Worm (Caenorhabditis elegans) whole organism, mixed stage, embryonic: Measurements from ENCODE around the gene tram-1.
A peak's percentile ranks its signal among the peaks of the same experiment; 100 is the strongest.

Source experiments
- M03D4.4 ChIP-seq: sonication (generic microtip); optimal IDR thresholded peaks from 2 replicates; lab custom pipeline; 2017; ENCODE audit warnings: mild to moderate bottlenecking, missing genetic modification characterization, missing compliant biosample characterization
- bed-3 ChIP-seq: fragments of 200-800 bp; sonication (Bioruptor generic); optimal IDR thresholded peaks from 3 replicates; lab custom pipeline; 2018; ENCODE audit warnings: mild to moderate bottlenecking, missing genetic modification characterization, moderate library complexity, missing compliant biosample characterization
- ceh-39 ChIP-seq: fragments of 150-350 bp; optimal IDR thresholded peaks from 2 replicates; lab custom pipeline; 2014; ENCODE audit warnings: missing biosample characterization, missing genetic modification characterization
- ceh-43 ChIP-seq: fragments of 200-800 bp; sonication (Bioruptor generic); optimal IDR thresholded peaks from 2 replicates; lab custom pipeline; 2018; ENCODE audit warnings: mild to moderate bottlenecking, missing genetic modification characterization, moderate library complexity, missing compliant biosample characterization
- ces-1 ChIP-seq: fragments of 150-350 bp; optimal IDR thresholded peaks from 2 replicates; lab custom pipeline; 2014; ENCODE audit warnings: missing biosample characterization, missing genetic modification reagents, missing genetic modification characterization
- cnd-1 ChIP-seq: fragments of 200-800 bp; sonication (Bioruptor generic); optimal IDR thresholded peaks from 2 replicates; lab custom pipeline; 2018; ENCODE audit warnings: mild to moderate bottlenecking, missing genetic modification characterization, missing compliant biosample characterization
- drap-1 ChIP-seq: fragments of 200-800 bp; sonication (Bioruptor generic); optimal IDR thresholded peaks from 3 replicates; lab custom pipeline; 2018; ENCODE audit warnings: mild to moderate bottlenecking, missing genetic modification characterization, missing compliant biosample characterization
- elt-3 ChIP-seq: fragments of 150-350 bp; optimal IDR thresholded peaks from 2 replicates; lab custom pipeline; 2014; ENCODE audit warnings: missing biosample characterization, missing genetic modification characterization
- ham-2 ChIP-seq: fragments of 200-800 bp; sonication (Bioruptor generic); optimal IDR thresholded peaks from 2 replicates; lab custom pipeline; 2018; ENCODE audit warnings: mild to moderate bottlenecking, missing genetic modification characterization, missing compliant biosample characterization
- hlh-1 ChIP-seq: fragments of 150-350 bp; optimal IDR thresholded peaks from 2 replicates; lab custom pipeline; 2014; ENCODE audit warnings: missing biosample characterization, missing genetic modification reagents, missing genetic modification characterization
- lin-13 ChIP-seq: fragments of 150-350 bp; optimal IDR thresholded peaks from 2 replicates; lab custom pipeline; 2014; ENCODE audit warnings: missing biosample characterization, missing genetic modification characterization
- lin-32 ChIP-seq: fragments of 200-800 bp; sonication (Bioruptor generic); optimal IDR thresholded peaks from 2 replicates; lab custom pipeline; 2018; ENCODE audit warnings: mild to moderate bottlenecking, missing genetic modification characterization, missing compliant biosample characterization
- lsy-2 ChIP-seq: fragments of 150-350 bp; optimal IDR thresholded peaks from 2 replicates; lab custom pipeline; 2014; ENCODE audit warnings: missing biosample characterization, missing genetic modification characterization
- mab-5 ChIP-seq: fragments of 150-350 bp; optimal IDR thresholded peaks from 2 replicates; lab custom pipeline; 2014; ENCODE audit warnings: missing biosample characterization, missing genetic modification characterization
- mep-1 ChIP-seq: fragments of 150-350 bp; optimal IDR thresholded peaks from 2 replicates; lab custom pipeline; 2017; ENCODE audit warnings: missing biosample characterization, missing genetic modification reagents, missing genetic modification characterization, inconsistent platforms
- mls-2 ChIP-seq: sonication (generic microtip); optimal IDR thresholded peaks from 2 replicates; lab custom pipeline; 2016; ENCODE audit warnings: mild to moderate bottlenecking, missing genetic modification characterization, moderate library complexity, missing compliant biosample characterization
- nhr-12 ChIP-seq: fragments of 150-350 bp; optimal IDR thresholded peaks from 2 replicates; lab custom pipeline; 2014; ENCODE audit warnings: missing biosample characterization, missing genetic modification characterization
- nhr-2 ChIP-seq: fragments of 150-350 bp; optimal IDR thresholded peaks from 2 replicates; lab custom pipeline; 2014; ENCODE audit warnings: missing biosample characterization, missing genetic modification characterization
- nhr-237 ChIP-seq: fragments of 150-350 bp; optimal IDR thresholded peaks from 2 replicates; lab custom pipeline; 2014; ENCODE audit warnings: missing biosample characterization, missing genetic modification characterization
- nhr-28 ChIP-seq: fragments of 150-350 bp; optimal IDR thresholded peaks from 2 replicates; lab custom pipeline; 2014; ENCODE audit warnings: missing biosample characterization, missing genetic modification characterization
- nhr-76 ChIP-seq: sonication (generic microtip); optimal IDR thresholded peaks from 2 replicates; lab custom pipeline; 2017; ENCODE audit warnings: missing biosample characterization, missing genetic modification characterization
- pha-4 ChIP-seq: fragments of 150-350 bp; optimal IDR thresholded peaks from 2 replicates; lab custom pipeline; 2018; ENCODE audit warnings: missing biosample characterization, missing genetic modification reagents, missing genetic modification characterization
- sem-2 ChIP-seq: fragments of 200-800 bp; sonication (Bioruptor generic); optimal IDR thresholded peaks from 2 replicates; lab custom pipeline; 2018; ENCODE audit warnings: mild to moderate bottlenecking, missing genetic modification characterization, missing compliant biosample characterization
- snpc-4 ChIP-seq: fragments of 150-350 bp; optimal IDR thresholded peaks from 2 replicates; lab custom pipeline; 2014; ENCODE audit warnings: missing biosample characterization, missing genetic modification characterization
- sptf-1 ChIP-seq: sonication (generic microtip); optimal IDR thresholded peaks from 2 replicates; lab custom pipeline; 2017; ENCODE audit warnings: mild to moderate bottlenecking, missing genetic modification characterization, moderate library complexity, missing compliant biosample characterization
- tbx-8 ChIP-seq: fragments of 200-800 bp; sonication (Bioruptor generic); optimal IDR thresholded peaks from 2 replicates; lab custom pipeline; 2018; ENCODE audit warnings: mild to moderate bottlenecking, missing genetic modification characterization, moderate library complexity, missing compliant biosample characterization
- unc-120 ChIP-seq: sonication (generic microtip); optimal IDR thresholded peaks from 2 replicates; lab custom pipeline; 2017; ENCODE audit warnings: missing genetic modification characterization, missing compliant biosample characterization; ENCODE audit not compliant: poor library complexity, severe bottlenecking
- unc-62 ChIP-seq: fragments of 150-350 bp; optimal IDR thresholded peaks from 2 replicates; lab custom pipeline; 2014; ENCODE audit warnings: missing biosample characterization, missing genetic modification reagents, missing genetic modification characterization
- zip-8 ChIP-seq: fragments of 150-350 bp; optimal IDR thresholded peaks from 2 replicates; lab custom pipeline; 2014; ENCODE audit warnings: missing biosample characterization, missing genetic modification characterization
- ztf-11 ChIP-seq: fragments of 150-350 bp; optimal IDR thresholded peaks from 2 replicates; lab custom pipeline; 2014; ENCODE audit warnings: missing biosample characterization, missing genetic modification characterization

Gene tram-1

DNA sequence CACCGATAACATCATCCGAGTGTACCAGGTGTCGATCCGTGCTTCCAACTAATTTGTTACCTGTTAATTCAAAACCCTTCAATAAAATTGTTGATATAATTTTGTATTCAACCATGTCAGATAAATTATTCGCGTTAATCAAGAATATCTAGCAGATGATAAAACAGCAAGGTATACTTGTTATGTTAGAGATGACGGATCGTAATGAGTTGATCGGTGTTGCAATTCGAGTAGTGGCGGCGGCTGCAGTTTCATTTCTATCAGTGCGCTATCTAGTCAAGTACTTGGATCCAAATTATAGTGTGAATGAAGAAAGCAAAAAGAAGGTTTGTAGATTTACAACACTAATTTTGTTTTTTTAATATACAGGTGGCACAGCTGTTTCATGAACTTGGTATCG is 43.3 kb downstream of the tram-1 start, which contains the start of gene mspn-1:
Gene mspn-1 (plus strand): TSS at position 190 of the 400 bp plus-strand sequence.
- TF ChIP-seq tbx-8: no peak
- no peak for TF ChIP-seq zip-8 (tag; lab: Kevin White, UChicago)
- no peak for TF ChIP-seq sem-2 (GFP tag; lab: Kevin White, UChicago)
- no peak for TF ChIP-seq nhr-28 (tag; lab: Kevin White, UChicago)
- TF ChIP-seq sptf-1 (tag; lab: Kevin White, UChicago): no peak
- TF ChIP-seq lin-13 (tag; lab: Kevin White, UChicago): no peak
- TF ChIP-seq unc-62 (GFP tag; lab: Kevin White, UChicago): no peak
- no peak for TF ChIP-seq nhr-2 (tag; lab: Kevin White, UChicago)
- TF ChIP-seq snpc-4 (tag; lab: Kevin White, UChicago): no peak
- no peak for TF ChIP-seq ztf-11
- TF ChIP-seq elt-3 (tag; lab: Kevin White, UChicago): no peak
- TF ChIP-seq ham-2 (GFP tag; lab: Kevin White, UChicago): no peak
- no peak for TF ChIP-seq hlh-1 (tag; lab: Kevin White, UChicago)
- no peak for TF ChIP-seq lin-32 (GFP tag; lab: Kevin White, UChicago)
- TF ChIP-seq ceh-43 (GFP tag; lab: Kevin White, UChicago): no peak

DNA sequence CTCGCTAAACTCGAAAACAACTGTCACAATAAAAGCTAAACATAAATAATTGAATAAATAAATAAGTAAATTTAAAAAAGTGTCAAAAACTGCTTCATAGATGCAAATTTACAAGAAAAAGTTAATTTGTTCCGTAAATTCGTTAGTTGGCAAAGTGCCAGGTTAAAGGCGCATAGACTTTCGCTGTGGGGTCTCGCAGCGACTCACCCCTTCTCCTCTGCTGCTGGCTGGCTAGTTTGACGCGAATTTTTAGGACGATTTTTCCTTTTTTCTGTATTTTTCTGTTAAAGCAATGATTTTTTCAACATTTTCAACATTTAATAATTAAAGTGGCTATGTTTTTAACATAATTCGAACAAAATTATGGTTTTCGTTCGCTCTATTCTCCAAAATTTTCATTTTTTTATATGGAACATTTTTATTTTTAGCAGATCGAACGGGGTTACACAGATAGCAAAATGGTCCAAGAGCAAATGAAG is 44.8 kb downstream of the tram-1 start, which contains the start of gene rack-1:
Gene rack-1 (plus strand): TSS at position 429 of the 479 bp plus-strand sequence.
- peak; percentile 27 for TF ChIP-seq ceh-39
- TF ChIP-seq ces-1 (GFP tag; lab: Kevin White, UChicago): peak; percentile 83
- TF ChIP-seq unc-62 (GFP tag; lab: Kevin White, UChicago): peak; percentile 4
- TF ChIP-seq lsy-2 (tag; lab: Kevin White, UChicago): peak; percentile 59
- peak; percentile 48 for TF ChIP-seq pha-4 (tag; lab: Kevin White, UChicago)
- peak; percentile 33 for TF ChIP-seq nhr-237 (tag; lab: Kevin White, UChicago)
- no peak for TF ChIP-seq tbx-8
- TF ChIP-seq lin-32 (GFP tag; lab: Kevin White, UChicago): no peak
- peak; percentile 64 for TF ChIP-seq mep-1 (tag; lab: Kevin White, UChicago)

DNA sequence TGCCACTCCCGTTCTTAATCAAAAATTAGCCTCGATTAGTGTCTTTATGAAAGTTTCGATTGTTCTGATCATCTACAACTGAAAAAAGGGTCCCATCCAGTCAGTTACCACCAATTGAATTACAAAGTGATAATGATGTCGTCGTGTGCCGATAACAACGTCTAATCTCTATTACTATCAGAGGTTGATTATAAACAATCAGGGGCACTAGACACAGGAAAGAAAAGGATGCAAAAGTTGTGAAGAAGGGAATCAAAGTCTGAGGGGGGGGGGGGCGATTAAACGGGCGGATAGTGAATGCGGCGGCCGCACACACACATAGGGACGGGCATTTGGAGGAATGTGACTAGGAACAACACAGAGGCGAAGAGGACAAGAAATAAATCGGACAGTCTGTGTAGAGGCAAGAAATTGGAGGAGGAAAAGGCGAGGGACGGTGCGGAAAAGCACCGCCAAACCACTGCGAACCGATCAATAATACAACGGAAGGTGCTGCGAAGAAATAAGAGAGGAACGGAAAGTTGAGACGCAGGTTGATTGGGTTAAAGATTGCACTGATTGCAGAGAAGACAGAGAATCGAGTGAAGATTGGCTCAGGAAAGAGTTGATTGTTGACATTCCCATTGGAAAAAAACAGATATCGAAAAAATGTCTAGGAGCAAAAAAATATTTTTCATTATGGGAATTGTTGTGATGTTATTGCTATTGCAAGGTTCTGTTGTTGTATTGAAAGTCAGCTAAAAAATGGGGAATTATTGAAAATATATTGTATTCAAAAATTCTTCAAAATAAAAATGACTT is 46.0 kb downstream of the tram-1 start:
- TF ChIP-seq nhr-76 (tag; lab: Kevin White, UChicago): no peak
- no peak for TF ChIP-seq mab-5
- TF ChIP-seq mls-2 (tag; lab: Kevin White, UChicago): peak; percentile 51
- no peak for TF ChIP-seq ceh-43 (GFP tag; lab: Kevin White, UChicago)
- TF ChIP-seq elt-3 (tag; lab: Kevin White, UChicago): no peak
- TF ChIP-seq cnd-1 (tag; lab: Kevin White, UChicago): peak; percentile 20
- TF ChIP-seq nhr-12 (tag; lab: Kevin White, UChicago): no peak
- TF ChIP-seq M03D4.4 (tag; lab: Kevin White, UChicago): peak; percentile 60
- TF ChIP-seq pha-4 (tag; lab: Kevin White, UChicago): peak; percentile 13
- peak; percentile 22 for TF ChIP-seq ham-2 (GFP tag; lab: Kevin White, UChicago)
- peak; percentile 63 for TF ChIP-seq drap-1 (GFP tag; lab: Kevin White, UChicago)
- TF ChIP-seq unc-120: peak; percentile 9
- no peak for TF ChIP-seq lsy-2 (tag; lab: Kevin White, UChicago)
- TF ChIP-seq ztf-11: no peak
- TF ChIP-seq sptf-1 (tag; lab: Kevin White, UChicago): peak; percentile 14

DNA sequence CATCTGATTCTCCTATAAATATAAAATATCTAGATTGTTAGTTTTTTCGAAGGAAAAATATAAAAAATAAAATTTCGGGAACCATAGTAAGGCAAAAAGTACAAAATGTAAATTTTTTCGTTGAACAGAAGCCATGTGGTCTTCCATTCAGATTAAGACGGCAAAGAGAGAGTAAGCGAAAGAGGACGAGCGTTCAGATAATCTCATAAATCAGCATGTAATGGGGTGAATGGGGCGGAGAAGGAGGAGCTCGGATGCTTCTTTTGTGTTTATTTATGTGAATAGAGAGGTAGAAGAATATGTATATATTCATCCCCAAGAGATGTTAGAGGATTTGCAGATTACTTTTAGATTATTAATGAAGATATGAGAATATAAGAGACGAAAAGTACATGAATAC is 46.8 kb downstream of the tram-1 start, which contains the start of gene pxf-1:
Gene pxf-1 (minus strand): TSS at position 14 of the 400 bp plus-strand sequence.
- TF ChIP-seq ces-1 (GFP tag; lab: Kevin White, UChicago) (peak; percentile 59), sptf-1 (tag; lab: Kevin White, UChicago) (no peak)

DNA sequence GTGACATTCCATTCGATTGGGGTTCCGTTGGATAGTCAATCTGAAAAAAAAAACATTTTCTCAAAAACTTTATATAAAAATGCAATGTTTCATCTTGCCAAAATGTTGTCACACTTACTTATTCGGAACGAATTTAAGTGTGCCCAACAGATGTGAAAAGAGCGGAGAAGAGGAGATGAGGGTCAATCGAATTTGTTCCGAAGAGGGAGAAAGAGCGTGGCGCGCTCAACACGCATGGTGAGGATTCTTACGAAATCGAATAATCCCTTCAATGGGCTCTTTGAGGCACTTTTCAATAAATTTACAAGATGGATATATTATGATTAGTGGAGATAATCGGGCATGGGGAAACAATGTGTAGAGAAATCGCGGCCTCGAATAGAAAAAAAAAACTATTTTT is 50.3 kb downstream of the tram-1 start:
- TF ChIP-seq unc-120 (no peak), bed-3 (GFP tag; lab: Kevin White, UChicago) (no peak), unc-62 (GFP tag; lab: Kevin White, UChicago) (no peak), lin-32 (GFP tag; lab: Kevin White, UChicago) (no peak), snpc-4 (tag; lab: Kevin White, UChicago) (no peak), ces-1 (GFP tag; lab: Kevin White, UChicago) (peak; percentile 99), lin-13 (tag; lab: Kevin White, UChicago) (no peak), nhr-28 (tag; lab: Kevin White, UChicago) (no peak)
